Fruit fly (Drosophila melanogaster) S2 (cell line): ENCODE data around the gene CG13058.

ENCODE experiments used
- CG8478 ChIP-seq: fragments of >200 bp; optimal IDR thresholded peaks from 2 replicates; lab custom pipeline; 2018
- CTCF ChIP-seq, 2 experiments: fragments of >200 bp; optimal IDR thresholded peaks; 2 replicates each; lab custom pipeline; 2018

DNA sequence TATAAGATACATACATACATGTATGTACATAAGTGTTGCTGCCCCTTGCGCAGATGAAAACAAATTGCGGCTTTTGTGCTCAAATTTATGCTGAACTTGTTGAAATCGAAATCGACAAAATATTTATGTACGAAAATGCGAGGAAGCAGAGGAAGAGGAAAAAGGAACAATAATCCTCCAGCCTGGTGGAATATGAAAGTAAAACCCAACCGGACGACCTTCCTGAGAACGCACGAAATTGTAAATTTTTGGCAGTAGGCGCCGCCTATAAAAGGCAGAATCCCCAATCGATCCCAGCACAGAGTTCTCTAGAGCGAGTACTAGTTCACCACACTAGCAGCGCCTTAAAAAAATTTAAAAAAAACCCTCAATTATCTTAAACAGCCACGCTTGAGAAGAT lies 36.0 kb downstream of the CG13058 start, which contains the start of gene Cpr72Eb:
- TF ChIP-seq CG8478 (lab: Kevin White, UChicago) (no peak), CTCF (optimal IDR thresholded peaks at IDR 0.05; lab: Kevin White, UChicago) (no peak)
